Worm (Caenorhabditis elegans) whole organism, mixed stage, embryonic: Measurements from ENCODE around the gene akap-1.

ENCODE experiments used
- lin-32 ChIP-seq: fragments of 200-800 bp; sonication (Bioruptor generic); optimal IDR thresholded peaks from 2 replicates; lab custom pipeline; 2018; ENCODE audit warnings: mild to moderate bottlenecking, missing genetic modification characterization, missing compliant biosample characterization
- lsy-2 ChIP-seq: fragments of 150-350 bp; optimal IDR thresholded peaks from 2 replicates; lab custom pipeline; 2014; ENCODE audit warnings: missing biosample characterization, missing genetic modification characterization
- nhr-76 ChIP-seq: sonication (generic microtip); optimal IDR thresholded peaks from 2 replicates; lab custom pipeline; 2017; ENCODE audit warnings: missing biosample characterization, missing genetic modification characterization
- pha-4 ChIP-seq: fragments of 150-350 bp; optimal IDR thresholded peaks from 2 replicates; lab custom pipeline; 2018; ENCODE audit warnings: missing biosample characterization, missing genetic modification reagents, missing genetic modification characterization
- snpc-4 ChIP-seq: fragments of 150-350 bp; optimal IDR thresholded peaks from 2 replicates; lab custom pipeline; 2014; ENCODE audit warnings: missing biosample characterization, missing genetic modification characterization

DNA sequence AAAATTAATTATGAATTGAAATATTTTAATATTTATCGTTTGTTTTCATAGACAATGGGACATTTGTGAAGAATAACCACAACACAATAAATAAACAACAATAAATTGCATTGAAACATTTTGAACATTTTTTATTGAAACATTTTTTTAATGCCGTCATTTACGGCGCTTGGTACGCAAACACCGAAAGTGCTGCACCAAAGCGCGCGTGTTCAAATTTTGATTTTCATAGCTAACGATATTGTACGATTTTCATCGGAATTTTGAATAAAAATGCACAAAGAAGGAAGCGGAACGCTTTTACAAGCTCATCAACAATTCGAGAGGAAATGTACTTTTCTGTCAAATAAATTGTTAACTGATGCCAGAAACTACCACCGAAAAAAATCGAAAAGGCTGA is 49.4 kb upstream of the akap-1 start:
- TF ChIP-seq snpc-4 (tag; lab: Kevin White, UChicago), result no peak
- no peak for TF ChIP-seq lsy-2
- TF ChIP-seq nhr-76 (tag; lab: Kevin White, UChicago), result no peak
- no peak for TF ChIP-seq lin-32
- no peak for TF ChIP-seq pha-4 (tag; lab: Kevin White, UChicago)
